Fruit fly (Drosophila melanogaster) whole organism, embryonic: Measurements from ENCODE around the gene CG8837.

Experiments used
- BEAF-32 ChIP-seq: fragments of 200-800 bp; sonication (Bioruptor generic); optimal IDR thresholded peaks from 3 replicates; lab custom pipeline; 2017; ENCODE audit warnings: missing biosample characterization, missing genetic modification characterization, mild to moderate bottlenecking, moderate library complexity, missing genetic modification reagents
- CG10274 ChIP-seq: fragments of 200-800 bp; sonication (Bioruptor generic); optimal IDR thresholded peaks from 3 replicates; lab custom pipeline; 2017; ENCODE audit warnings: missing biosample characterization, mild to moderate bottlenecking, missing genetic modification characterization
- CG11085 ChIP-seq: fragments of 200-800 bp; sonication (Bioruptor generic); IDR thresholded peaks from 2 replicates; pipeline ENCODE4 v1.3.6; 2022; ENCODE audit warnings: missing biosample characterization, missing genetic modification characterization
- CG11456 ChIP-seq: fragments of 200-800 bp; sonication (Bioruptor generic); IDR thresholded peaks from 3 replicates; pipeline ENCODE4 v1.3.6; 2022; ENCODE audit warnings: missing biosample characterization, missing genetic modification characterization
- CG13894 ChIP-seq: fragments of 200-800 bp; sonication (Bioruptor generic); optimal IDR thresholded peaks from 3 replicates; lab custom pipeline; 2018; ENCODE audit warnings: missing biosample characterization, mild to moderate bottlenecking, missing genetic modification characterization, moderate library complexity
- CG16863 ChIP-seq: fragments of 200-800 bp; sonication (Bioruptor generic); optimal IDR thresholded peaks from 3 replicates; lab custom pipeline; 2016; ENCODE audit warnings: missing biosample characterization, missing genetic modification characterization
- CG17359 ChIP-seq: fragments of 200-800 bp; sonication (Bioruptor generic); optimal IDR thresholded peaks from 3 replicates; lab custom pipeline; 2018; ENCODE audit warnings: missing biosample characterization, mild to moderate bottlenecking, missing genetic modification characterization, moderate library complexity
- CG17361 ChIP-seq: fragments of 200-800 bp; sonication (Bioruptor generic); IDR thresholded peaks from 3 replicates; pipeline ENCODE4 v1.3.6; 2022; ENCODE audit warnings: missing biosample characterization, missing genetic modification characterization
- CG2120 ChIP-seq: fragments of 200-800 bp; sonication (Bioruptor generic); optimal IDR thresholded peaks from 3 replicates; lab custom pipeline; 2016; ENCODE audit warnings: missing biosample characterization, missing genetic modification characterization
- CG2712 ChIP-seq: fragments of 200-800 bp; optimal IDR thresholded peaks from 3 replicates; lab custom pipeline; 2019; ENCODE audit warnings: missing biosample characterization, mild to moderate bottlenecking, missing genetic modification characterization, moderate library complexity
- CG32767 ChIP-seq: fragments of 200-800 bp; sonication (Bioruptor generic); IDR thresholded peaks from 2 replicates; pipeline ENCODE4 v1.3.6; 2022; ENCODE audit warnings: missing biosample characterization, missing genetic modification characterization
- CG4360 ChIP-seq: fragments of 200-800 bp; sonication (Bioruptor generic); IDR thresholded peaks from 2 replicates; pipeline ENCODE4 v1.3.6; 2022; ENCODE audit warnings: missing biosample characterization, missing genetic modification characterization
- CG4730 ChIP-seq: fragments of 200-800 bp; sonication (Bioruptor generic); IDR thresholded peaks from 2 replicates; pipeline ENCODE4 v1.3.6; 2022; ENCODE audit warnings: missing biosample characterization, missing genetic modification characterization
- CG5180 ChIP-seq: fragments of 200-800 bp; sonication (Bioruptor generic); optimal IDR thresholded peaks from 3 replicates; lab custom pipeline; 2017; ENCODE audit warnings: missing biosample characterization, missing genetic modification characterization, mild to moderate bottlenecking, moderate library complexity, missing genetic modification reagents
- CG6689 ChIP-seq: fragments of 200-800 bp; sonication (Bioruptor generic); IDR thresholded peaks from 2 replicates; pipeline ENCODE4 v1.3.6; 2022; ENCODE audit warnings: missing biosample characterization, missing genetic modification characterization
- CG7786 ChIP-seq: fragments of 200-800 bp; sonication (Bioruptor generic); optimal IDR thresholded peaks from 2 replicates; lab custom pipeline; 2016; ENCODE audit warnings: missing biosample characterization, missing genetic modification characterization
- CG8478 ChIP-seq: fragments of >200 bp; optimal IDR thresholded peaks from 2 replicates; lab custom pipeline; 2018
- CG9932 ChIP-seq: fragments of 200-800 bp; sonication (Bioruptor generic); IDR thresholded peaks from 2 replicates; pipeline ENCODE4 v1.3.6; 2022; ENCODE audit warnings: missing biosample characterization, missing genetic modification characterization
- CoRest ChIP-seq: fragments of 200-800 bp; sonication (Bioruptor generic); optimal IDR thresholded peaks from 3 replicates; lab custom pipeline; 2018; ENCODE audit warnings: missing biosample characterization, mild to moderate bottlenecking, missing genetic modification characterization, moderate library complexity
- Dp ChIP-seq: fragments of 200-800 bp; sonication (Bioruptor generic); optimal IDR thresholded peaks from 2 replicates; lab custom pipeline; 2018; ENCODE audit warnings: missing biosample characterization, mild to moderate bottlenecking, missing genetic modification characterization, moderate library complexity
- H2.0 ChIP-seq: fragments of 200-800 bp; sonication (Bioruptor generic); IDR thresholded peaks from 2 replicates; pipeline ENCODE4 v1.3.6; 2022; ENCODE audit warnings: missing biosample characterization, missing genetic modification characterization
- Hmr ChIP-seq: fragments of 200-800 bp; sonication (Bioruptor generic); optimal IDR thresholded peaks from 3 replicates; lab custom pipeline; 2017; ENCODE audit warnings: mild to moderate bottlenecking, missing biosample characterization, missing genetic modification reagents, missing genetic modification characterization
- Jarid2 ChIP-seq: fragments of 200-800 bp; sonication (Bioruptor generic); optimal IDR thresholded peaks from 3 replicates; lab custom pipeline; 2017; ENCODE audit warnings: mild to moderate bottlenecking, missing biosample characterization, missing genetic modification reagents, missing genetic modification characterization
- Lhr ChIP-seq: fragments of 200-800 bp; sonication (Bioruptor generic); optimal IDR thresholded peaks from 3 replicates; lab custom pipeline; 2017; ENCODE audit warnings: mild to moderate bottlenecking, missing biosample characterization, missing genetic modification reagents, missing genetic modification characterization
- Meics ChIP-seq: fragments of 200-800 bp; sonication (Bioruptor generic); optimal IDR thresholded peaks from 2 replicates; lab custom pipeline; 2017; ENCODE audit warnings: missing biosample characterization, mild to moderate bottlenecking, missing genetic modification characterization
- Ptx1 ChIP-seq: fragments of 200-800 bp; sonication (Bioruptor generic); IDR thresholded peaks from 2 replicates; pipeline ENCODE4 v1.3.6; 2022; ENCODE audit warnings: missing biosample characterization, missing genetic modification characterization
- Sry-β ChIP-seq: fragments of 200-800 bp; sonication (Bioruptor generic); optimal IDR thresholded peaks from 2 replicates; lab custom pipeline; 2018; ENCODE audit warnings: missing biosample characterization, mild to moderate bottlenecking, missing genetic modification characterization, moderate library complexity
- Stat92E ChIP-seq, 3 experiments: fragments of >200 bp in 2 of 3; fragments of 200-800 bp in 1 of 3; sonication (Bioruptor generic) in 1 of 3; optimal IDR thresholded peaks; 2 replicates each; lab custom pipeline; 2017 to 2019; ENCODE audit warnings: missing biosample characterization in 3 of 3, missing genetic modification characterization in 3 of 3, mild to moderate bottlenecking in 1 of 3, moderate library complexity in 1 of 3
- abd-A ChIP-seq: fragments of 200-800 bp; sonication (Bioruptor generic); optimal IDR thresholded peaks from 3 replicates; lab custom pipeline; 2019; ENCODE audit warnings: missing biosample characterization, mild to moderate bottlenecking, missing genetic modification characterization, moderate library complexity
- aop ChIP-seq: fragments of 200-800 bp; sonication (Bioruptor generic); IDR thresholded peaks from 2 replicates; pipeline ENCODE4 v1.3.6; 2022; ENCODE audit warnings: missing biosample characterization, missing genetic modification characterization
- ap ChIP-seq: fragments of 200-800 bp; sonication (Bioruptor generic); IDR thresholded peaks from 2 replicates; pipeline ENCODE4 v1.3.6; 2022; ENCODE audit warnings: missing biosample characterization, missing genetic modification characterization
- croc ChIP-seq: fragments of 200-800 bp; sonication (Bioruptor generic); conservative IDR thresholded peaks from 3 replicates; pipeline ENCODE4 v1.3.6; 2022; ENCODE audit warnings: missing biosample characterization, missing genetic modification characterization
- dysf ChIP-seq: fragments of 200-800 bp; sonication (Bioruptor generic); IDR thresholded peaks from 3 replicates; pipeline ENCODE4 v1.3.6; 2022; ENCODE audit warnings: missing biosample characterization, missing genetic modification characterization
- ems ChIP-seq: fragments of 200-800 bp; sonication (Bioruptor generic); optimal IDR thresholded peaks from 3 replicates; lab custom pipeline; 2016; ENCODE audit warnings: missing biosample characterization, missing genetic modification characterization
- fd102C ChIP-seq: fragments of 200-800 bp; sonication (Bioruptor generic); optimal IDR thresholded peaks from 2 replicates; lab custom pipeline; 2018; ENCODE audit warnings: missing biosample characterization, mild to moderate bottlenecking, missing genetic modification characterization, moderate library complexity
- inv ChIP-seq: fragments of 200-800 bp; sonication (Bioruptor generic); IDR thresholded peaks from 2 replicates; pipeline ENCODE4 v1.3.6; 2022; ENCODE audit warnings: missing biosample characterization, missing genetic modification characterization; ENCODE audit not compliant: partially characterized antibody
- jigr1 ChIP-seq: fragments of 200-800 bp; sonication (Bioruptor generic); IDR thresholded peaks from 3 replicates; pipeline ENCODE4 v1.3.6; 2022; ENCODE audit warnings: missing biosample characterization, missing genetic modification characterization
- lov ChIP-seq, 2 experiments: fragments of 200-800 bp in 1 of 2; fragments of >200 bp in 1 of 2; sonication (Bioruptor generic) in 1 of 2; IDR thresholded peaks in 1 of 2; optimal IDR thresholded peaks in 1 of 2; 2 replicates in 1 of 2; 3 replicates in 1 of 2; pipeline versions ENCODE4 v1.3.6 to Lab custom; 2017 to 2022; ENCODE audit warnings: missing biosample characterization in 1 of 2, missing genetic modification characterization in 1 of 2
- nerfin-1 ChIP-seq: fragments of 200-800 bp; sonication (Bioruptor generic); optimal IDR thresholded peaks from 3 replicates; lab custom pipeline; 2019; ENCODE audit warnings: missing biosample characterization, mild to moderate bottlenecking, missing genetic modification characterization, moderate library complexity
- nom ChIP-seq: fragments of 200-800 bp; sonication (Bioruptor generic); optimal IDR thresholded peaks from 2 replicates; lab custom pipeline; 2017; ENCODE audit warnings: missing biosample characterization, missing genetic modification characterization, mild to moderate bottlenecking, moderate library complexity, missing genetic modification reagents
- psq ChIP-seq: fragments of 200-800 bp; sonication (Bioruptor generic); optimal IDR thresholded peaks from 2 replicates; lab custom pipeline; 2017; ENCODE audit warnings: missing biosample characterization, missing genetic modification characterization
- pzg ChIP-seq: fragments of 200-800 bp; sonication (Bioruptor generic); optimal IDR thresholded peaks from 3 replicates; lab custom pipeline; 2018; ENCODE audit warnings: missing biosample characterization, mild to moderate bottlenecking, missing genetic modification characterization, moderate library complexity
- sd ChIP-seq: fragments of 200-800 bp; sonication (Bioruptor generic); optimal IDR thresholded peaks from 3 replicates; lab custom pipeline; 2018; ENCODE audit warnings: missing biosample characterization, mild to moderate bottlenecking, missing genetic modification characterization, moderate library complexity
- sens ChIP-seq: fragments of 200-800 bp; sonication (Bioruptor generic); peaks from one replicate; lab custom pipeline; 2016; ENCODE audit warnings: missing biosample characterization, missing genetic modification characterization
- sens-2 ChIP-seq: fragments of 200-800 bp; sonication (Bioruptor generic); IDR thresholded peaks from 2 replicates; pipeline ENCODE4 v1.3.6; 2022; ENCODE audit warnings: missing biosample characterization, missing genetic modification characterization
- tna ChIP-seq: fragments of 200-800 bp; sonication (Bioruptor generic); IDR thresholded peaks from 2 replicates; pipeline ENCODE4 v1.3.6; 2022; ENCODE audit warnings: missing biosample characterization, missing genetic modification characterization; ENCODE audit not compliant: partially characterized antibody
- vnd ChIP-seq: fragments of 200-800 bp; sonication (Bioruptor generic); IDR thresholded peaks from 3 replicates; pipeline ENCODE4 v1.3.6; 2022; ENCODE audit warnings: missing biosample characterization, missing genetic modification characterization; ENCODE audit not compliant: partially characterized antibody
- wdn ChIP-seq: fragments of 200-800 bp; sonication (Bioruptor generic); IDR thresholded peaks from 2 replicates; pipeline ENCODE4 v1.3.6; 2022; ENCODE audit warnings: missing biosample characterization, missing genetic modification characterization

Gene CG8837

dm6 chr2L:3354642-3355380, 34.8 kb downstream of the CG8837 start, which contains the start of gene E23 (continued):
- peak; percentile 17 for TF ChIP-seq BEAF-32 (GFP tag; lab: Kevin White, UChicago)
- peak; percentile 95 for TF ChIP-seq sd (tag; lab: Kevin White, UChicago)
- peak; percentile 56 for TF ChIP-seq fd102C (GFP tag; lab: Kevin White, UChicago)
- TF ChIP-seq ap (GFP tag; lab: Robert Waterston, UW): peak; percentile 95
- peak; percentile 100 for TF ChIP-seq CG2712 (tag; lab: Kevin White, UChicago)
- peak; percentile 97 for TF ChIP-seq CG9932 (GFP tag; lab: Robert Waterston, UW)
- TF ChIP-seq sens: peak; percentile 99
- peak; percentile 99 for TF ChIP-seq CG17359
- TF ChIP-seq dysf (GFP tag; lab: Robert Waterston, UW): peak; percentile 99
- peak; percentile 100 for TF ChIP-seq CoRest (tag; lab: Kevin White, UChicago)
- TF ChIP-seq CG2120 (GFP tag; lab: Kevin White, UChicago): peak; percentile 98
- peak; percentile 99 for TF ChIP-seq Ptx1 (GFP tag; lab: Robert Waterston, UW)
- TF ChIP-seq Stat92E (GFP tag; optimal IDR thresholded peaks at IDR 0.05; lab: Kevin White, UChicago): peak in 1 of 3 experiments; percentile 98
- peak; percentile 98 for TF ChIP-seq CG6689 (GFP tag; lab: Robert Waterston, UW)
- peak; percentile 95 for TF ChIP-seq ems (GFP tag; lab: Kevin White, UChicago)
- peak; percentile 98 for TF ChIP-seq nerfin-1 (tag; lab: Kevin White, UChicago)
- TF ChIP-seq CG17361: peak; percentile 99
- peak; percentile 97 for TF ChIP-seq H2.0 (GFP tag; lab: Robert Waterston, UW)
- TF ChIP-seq tna (GFP tag; lab: Robert Waterston, UW): peak; percentile 60; the same call in 1 of the 2 replicates
- TF ChIP-seq CG4730: peak; percentile 96
- TF ChIP-seq nom (GFP tag; lab: Kevin White, UChicago): peak; percentile 92
- TF ChIP-seq lov (optimal IDR thresholded peaks at IDR 0.05; lab: Kevin White, UChicago): no peak
- TF ChIP-seq lov (GFP tag; IDR thresholded peaks at IDR 0.05; lab: Robert Waterston, UW): peak; percentile 94
- peak; percentile 94 for TF ChIP-seq psq (GFP tag; lab: Kevin White, UChicago)
- TF ChIP-seq sens-2 (GFP tag; lab: Robert Waterston, UW): peak; percentile 94
- peak; percentile 95 for TF ChIP-seq jigr1
- TF ChIP-seq vnd (GFP tag; lab: Robert Waterston, UW): no peak
- peak; percentile 95 for TF ChIP-seq CG11085
- TF ChIP-seq Dp (GFP tag; lab: Kevin White, UChicago): peak; percentile 31
- TF ChIP-seq pzg (GFP tag; lab: Kevin White, UChicago): peak; percentile 13
- TF ChIP-seq CG32767 (GFP tag; lab: Robert Waterston, UW): peak; percentile 97
- peak; percentile 91 for TF ChIP-seq CG13894 (tag; lab: Kevin White, UChicago)
- peak; percentile 89 for TF ChIP-seq CG10274 (GFP tag; lab: Kevin White, UChicago)
- TF ChIP-seq Meics (GFP tag; lab: Kevin White, UChicago): peak; percentile 98
- TF ChIP-seq CG4360 (GFP tag; lab: Robert Waterston, UW): peak; percentile 79
- peak; percentile 99 for TF ChIP-seq CG11456 (GFP tag; lab: Robert Waterston, UW)
- peak; percentile 75 for TF ChIP-seq Sry-β (GFP tag; lab: Kevin White, UChicago)
- no peak for TF ChIP-seq CG8478 (lab: Kevin White, UChicago)
- peak; percentile 97 for TF ChIP-seq Lhr (GFP tag; lab: Kevin White, UChicago)
- peak; percentile 99 for TF ChIP-seq Hmr
- peak; percentile 96 for TF ChIP-seq wdn
- peak; percentile 94 for TF ChIP-seq CG16863 (GFP tag; lab: Kevin White, UChicago)
- peak; percentile 93 for TF ChIP-seq CG5180 (GFP tag; lab: Kevin White, UChicago)
- peak; percentile 87 for TF ChIP-seq abd-A (tag; lab: Kevin White, UChicago)
- peak; percentile 94 for TF ChIP-seq CG7786 (GFP tag; lab: Kevin White, UChicago)
- TF ChIP-seq croc: peak; percentile 99
- TF ChIP-seq aop: peak; percentile 90
- peak; percentile 97 for TF ChIP-seq Jarid2 (GFP tag; lab: Kevin White, UChicago)
- TF ChIP-seq inv (GFP tag; lab: Robert Waterston, UW): no peak
